Worm (Caenorhabditis elegans): ENCODE data around the gene fipr-1.

fipr-1 gene

DNA sequence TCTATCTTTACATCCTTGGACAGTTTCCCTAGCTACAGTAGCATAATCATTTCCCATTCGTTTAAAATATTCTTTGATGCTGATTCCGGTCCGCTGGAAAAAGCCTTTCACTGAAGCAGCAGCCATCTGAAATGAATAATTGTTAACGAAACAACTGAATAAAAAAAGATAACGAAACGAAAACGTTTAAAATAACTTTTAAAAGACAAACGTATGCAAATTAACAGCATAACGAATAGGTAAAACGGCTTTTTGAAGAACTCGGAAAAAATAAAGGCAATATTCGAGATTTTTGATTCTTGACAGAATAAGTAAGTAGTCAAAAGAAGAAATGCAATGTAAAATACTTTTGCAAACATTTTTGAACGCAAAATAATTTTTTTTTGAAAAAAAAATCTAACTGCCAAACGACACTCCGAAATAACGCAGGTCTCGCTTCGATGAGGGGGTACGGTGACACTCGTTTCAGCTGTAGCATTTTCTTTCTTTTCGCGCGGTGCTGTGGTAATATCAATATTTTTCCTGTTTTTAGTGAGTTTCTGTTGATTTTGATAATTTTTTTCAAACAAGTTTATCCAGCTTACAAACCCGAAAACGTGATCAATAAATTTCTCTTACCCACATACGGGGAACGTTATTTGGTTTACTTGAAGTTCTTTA, 43.5 kb downstream of the fipr-1 start, which contains the start of the genes R04F11.5 and R04F11.2 (continued):
- TF ChIP-seq nhr-120 (GFP tag; IDR thresholded peaks at IDR 0.05) (no peak), K12H6.12 (tag; optimal IDR thresholded peaks at IDR 0.05) (no peak), cebp-1 (GFP tag; IDR thresholded peaks at IDR 0.05) (no peak), cebp-1 (tag; optimal IDR thresholded peaks at IDR 0.05) (peak; percentile 52), F57C9.4 (tag; optimal IDR thresholded peaks at IDR 0.05) (no peak), ztf-18 (tag; optimal IDR thresholded peaks at IDR 0.05) (peak; percentile 83), madf-8 (GFP tag; conservative IDR thresholded peaks at IDR 0.05) (peak; percentile 67), xnd-1 (tag; optimal IDR thresholded peaks at IDR 0.05) (peak; percentile 40), F33H1.4 (GFP tag; IDR thresholded peaks at IDR 0.05) (peak; percentile 94), madf-3 (GFP tag; IDR thresholded peaks at IDR 0.05) (0 out of 2 replicates have a peak, but pooled peaks have one; percentile 60), ztf-28 (GFP tag; IDR thresholded peaks at IDR 0.05) (no peak), hlh-12 (tag; optimal IDR thresholded peaks at IDR 0.05) (no peak), lag-1 (GFP tag; IDR thresholded peaks at IDR 0.05) (no peak), egrh-3 (GFP tag; IDR thresholded peaks at IDR 0.05) (no peak), somi-1 (GFP tag; optimal IDR thresholded peaks at IDR 0.05) (no peak), hmg-1.2 (GFP tag; IDR thresholded peaks at IDR 0.05) (peak; percentile 58), akir-1 (GFP tag; optimal IDR thresholded peaks at IDR 0.05) (no peak), zfh-2 (GFP tag; conservative IDR thresholded peaks at IDR 0.05) (no peak), lin-35 (GFP tag; optimal IDR thresholded peaks at IDR 0.05) (peak; percentile 10 to 81 (median 15)), ztf-26 (tag; optimal IDR thresholded peaks at IDR 0.05) (no peak), mcd-1 (GFP tag; IDR thresholded peaks at IDR 0.05) (peak; percentile 64), ets-4 (GFP tag; optimal IDR thresholded peaks at IDR 0.05) (no peak), ztf-6 (GFP tag; IDR thresholded peaks at IDR 0.05) (no peak), C17E4.6 (GFP tag; IDR thresholded peaks at IDR 0.05) (no peak), mes-4 (tag; optimal IDR thresholded peaks at IDR 0.05) (no peak), lsl-1 (GFP tag; optimal IDR thresholded peaks at IDR 0.05) (peak; percentile 95), F55B11.4 (tag; optimal IDR thresholded peaks at IDR 0.05; ENCODE audit: borderline replicate concordance, insufficient read depth) (no peak), bed-2 (GFP tag; IDR thresholded peaks at IDR 0.05) (no peak), egl-18 (GFP tag; IDR thresholded peaks at IDR 0.05) (no peak), egl-44 (GFP tag; IDR thresholded peaks at IDR 0.05) (no peak), cebp-2 (GFP tag; IDR thresholded peaks at IDR 0.05) (no peak), F57A8.1 (GFP tag; optimal IDR thresholded peaks at IDR 0.05) (no peak), F22D6.2 (tag; optimal IDR thresholded peaks at IDR 0.05) (no peak), C06A6.2 (GFP tag; conservative IDR thresholded peaks at IDR 0.05) (no peak), dox-1 (GFP tag; IDR thresholded peaks at IDR 0.05) (peak; percentile 79), F39B2.1 (GFP tag; IDR thresholded peaks at IDR 0.05) (no peak), fkh-3 (tag; optimal IDR thresholded peaks at IDR 0.05) (no peak), hlh-26 (GFP tag; conservative IDR thresholded peaks at IDR 0.05) (no peak), lin-26 (GFP tag; IDR thresholded peaks at IDR 0.05) (no peak), athp-1 (tag; optimal IDR thresholded peaks at IDR 0.05) (no peak), ztf-22 (GFP tag; optimal IDR thresholded peaks at IDR 0.05) (no peak), nhr-27 (tag; optimal IDR thresholded peaks at IDR 0.05) (no peak), F37B4.10 (GFP tag; IDR thresholded peaks at IDR 0.05) (no peak), madf-6 (GFP tag; IDR thresholded peaks at IDR 0.05) (peak; percentile 88)

Measured in whole organism, young adult.